Worm (Caenorhabditis elegans) whole organism, L4 larva: ENCODE results near the gene Y39A1A.21.

Experiments
- D1046.2 ChIP-seq: fragments of 200-800 bp; sonication (Bioruptor generic); IDR thresholded peaks from 2 replicates; pipeline ENCODE4 v1.3.6; 2022; ENCODE audit warnings: missing genetic modification characterization, missing compliant biosample characterization
- F10B5.3 ChIP-seq: sonication (generic microtip); optimal IDR thresholded peaks from 2 replicates; lab custom pipeline; 2016; ENCODE audit warnings: mild to moderate bottlenecking, missing genetic modification characterization, missing compliant biosample characterization
- F37D6.2 ChIP-seq: sonication (generic microtip); optimal IDR thresholded peaks from 2 replicates; lab custom pipeline; 2016; ENCODE audit warnings: mild to moderate bottlenecking, missing genetic modification characterization, missing compliant biosample characterization
- Y105C5A.15 ChIP-seq: fragments of 200-800 bp; sonication (Bioruptor generic); IDR thresholded peaks from 2 replicates; pipeline ENCODE4 v1.3.6; 2022; ENCODE audit warnings: missing genetic modification characterization, missing compliant biosample characterization
- Y48G9A.11 ChIP-seq: fragments of 200-800 bp; sonication (Bioruptor generic); IDR thresholded peaks from 2 replicates; pipeline ENCODE4 v1.3.6; 2022; ENCODE audit warnings: missing genetic modification reagents, missing genetic modification characterization, missing compliant biosample characterization
- Y75B8A.6 ChIP-seq: fragments of 200-800 bp; sonication (Bioruptor generic); IDR thresholded peaks from 2 replicates; pipeline ENCODE4 v1.3.6; 2022; ENCODE audit warnings: missing genetic modification reagents, missing genetic modification characterization, missing compliant biosample characterization
- ZK337.2 ChIP-seq: fragments of 200-800 bp; sonication (Bioruptor generic); IDR thresholded peaks from 2 replicates; pipeline ENCODE4 v1.3.6; 2022; ENCODE audit warnings: missing genetic modification reagents, missing genetic modification characterization, missing compliant biosample characterization
- aly-2 ChIP-seq: sonication (generic microtip); optimal IDR thresholded peaks from 2 replicates; lab custom pipeline; 2018; ENCODE audit warnings: missing biosample characterization, missing genetic modification characterization
- ceh-32 ChIP-seq: sonication (generic microtip); optimal IDR thresholded peaks from 2 replicates; lab custom pipeline; 2016; ENCODE audit warnings: mild to moderate bottlenecking, missing genetic modification characterization, missing compliant biosample characterization; ENCODE audit not compliant: poor library complexity
- ceh-62 ChIP-seq: sonication (generic microtip); optimal IDR thresholded peaks from 2 replicates; lab custom pipeline; 2017; ENCODE audit warnings: missing biosample characterization, missing genetic modification characterization
- ceh-82 ChIP-seq: sonication (generic microtip); optimal IDR thresholded peaks from 2 replicates; lab custom pipeline; 2017; ENCODE audit warnings: missing biosample characterization, missing genetic modification characterization
- ces-1 ChIP-seq: fragments of 150-350 bp; sonication (generic microtip); optimal IDR thresholded peaks from 4 replicates; lab custom pipeline; 2014; ENCODE audit warnings: missing biosample characterization, missing genetic modification reagents, missing genetic modification characterization
- daf-16 ChIP-seq, 3 experiments: sonication (generic microtip); optimal IDR thresholded peaks; 2 replicates each; lab custom pipeline; 2016 to 2017; ENCODE audit warnings: missing genetic modification characterization in 3 of 3, missing genetic modification reagents in 3 of 3, mild to moderate bottlenecking in 2 of 3, missing compliant biosample characterization in 2 of 3, missing biosample characterization in 1 of 3, moderate library complexity in 1 of 3
- daf-19 ChIP-seq: fragments of 200-800 bp; sonication (Bioruptor generic); conservative IDR thresholded peaks from 2 replicates; pipeline ENCODE4 v1.3.6; 2022; ENCODE audit warnings: missing genetic modification characterization, missing compliant biosample characterization
- daf-8 ChIP-seq: fragments of 200-800 bp; sonication (Bioruptor generic); IDR thresholded peaks from 2 replicates; pipeline ENCODE4 v1.3.6; 2022; ENCODE audit warnings: missing genetic modification characterization, missing compliant biosample characterization
- dmd-9 ChIP-seq: fragments of 200-800 bp; sonication (Bioruptor generic); IDR thresholded peaks from 2 replicates; pipeline ENCODE4 v1.3.6; 2022; ENCODE audit warnings: missing genetic modification reagents, missing genetic modification characterization, missing compliant biosample characterization
- dpl-1 ChIP-seq: fragments of 150-350 bp; optimal IDR thresholded peaks from 2 replicates; lab custom pipeline; 2014; ENCODE audit warnings: missing biosample characterization, missing genetic modification reagents, missing genetic modification characterization
- duxl-1 ChIP-seq: sonication (generic microtip); optimal IDR thresholded peaks from 2 replicates; lab custom pipeline; 2016; ENCODE audit warnings: mild to moderate bottlenecking, missing genetic modification characterization, moderate library complexity, missing compliant biosample characterization; ENCODE audit not compliant: poor library complexity
- egl-27 ChIP-seq: sonication (generic microtip); optimal IDR thresholded peaks from 3 replicates; lab custom pipeline; 2017; ENCODE audit warnings: missing biosample characterization, missing genetic modification reagents, missing genetic modification characterization
- fkh-10 ChIP-seq: fragments of 150-350 bp; optimal IDR thresholded peaks from 2 replicates; lab custom pipeline; 2014; ENCODE audit warnings: missing biosample characterization, missing genetic modification reagents, missing genetic modification characterization
- gei-8 ChIP-seq: fragments of 200-800 bp; sonication (Bioruptor generic); optimal IDR thresholded peaks from 2 replicates; lab custom pipeline; 2018; ENCODE audit warnings: mild to moderate bottlenecking, missing genetic modification characterization, missing compliant biosample characterization
- hif-1 ChIP-seq, 2 experiments: sonication (generic microtip); optimal IDR thresholded peaks; 2 replicates each; lab custom pipeline; 2016 to 2017; ENCODE audit warnings: missing compliant biosample characterization in 2 of 2, missing genetic modification characterization in 2 of 2, missing genetic modification reagents in 2 of 2, missing genotype in 2 of 2, mild to moderate bottlenecking in 1 of 2
- hlh-11 ChIP-seq: fragments of 200-800 bp; sonication (Bioruptor generic); optimal IDR thresholded peaks from 2 replicates; lab custom pipeline; 2018; ENCODE audit warnings: mild to moderate bottlenecking, missing genetic modification characterization, missing compliant biosample characterization
- hlh-30 ChIP-seq: sonication (generic microtip); optimal IDR thresholded peaks from 2 replicates; lab custom pipeline; 2017; ENCODE audit warnings: antibody characterized with exemption, mild to moderate bottlenecking, missing genetic modification characterization, missing compliant biosample characterization; ENCODE audit not compliant: insufficient read depth
- hmg-1.1 ChIP-seq: fragments of 200-800 bp; sonication (Bioruptor generic); IDR thresholded peaks from 2 replicates; pipeline ENCODE4 v1.3.6; 2022; ENCODE audit warnings: missing genetic modification reagents, missing genetic modification characterization, missing compliant biosample characterization
- lim-7 ChIP-seq: fragments of 200-800 bp; sonication (Bioruptor generic); IDR thresholded peaks from 2 replicates; pipeline ENCODE4 v1.3.6; 2022; ENCODE audit warnings: missing genetic modification characterization, missing compliant biosample characterization
- lin-13 ChIP-seq: fragments of 150-350 bp; optimal IDR thresholded peaks from 2 replicates; lab custom pipeline; 2014; ENCODE audit warnings: missing biosample characterization, missing genetic modification reagents, missing genetic modification characterization
- lin-29 ChIP-seq: fragments of 200-800 bp; sonication (Bioruptor generic); IDR thresholded peaks from 2 replicates; pipeline ENCODE4 v1.3.6; 2022; ENCODE audit warnings: missing genetic modification reagents, missing genetic modification characterization, missing compliant biosample characterization
- lir-3 ChIP-seq: sonication (generic microtip); optimal IDR thresholded peaks from 2 replicates; lab custom pipeline; 2016; ENCODE audit warnings: mild to moderate bottlenecking, missing genetic modification characterization, missing compliant biosample characterization
- madf-9 ChIP-seq: fragments of 200-800 bp; sonication (Bioruptor generic); conservative IDR thresholded peaks from 2 replicates; pipeline ENCODE4 v1.3.6; 2022; ENCODE audit warnings: missing genetic modification reagents, missing genetic modification characterization, missing compliant biosample characterization
- mep-1 ChIP-seq: fragments of 150-350 bp; sonication (generic microtip); optimal IDR thresholded peaks from 3 replicates; lab custom pipeline; 2014; ENCODE audit warnings: missing biosample characterization, missing genetic modification characterization
- nhr-10 ChIP-seq: fragments of 150-350 bp; optimal IDR thresholded peaks from 2 replicates; lab custom pipeline; 2014; ENCODE audit warnings: missing biosample characterization, missing genetic modification characterization
- nhr-11 ChIP-seq: fragments of 150-350 bp; optimal IDR thresholded peaks from 2 replicates; lab custom pipeline; 2014; ENCODE audit warnings: missing biosample characterization, missing genetic modification characterization
- nhr-25 ChIP-seq: sonication (generic microtip); optimal IDR thresholded peaks from 2 replicates; lab custom pipeline; 2017; ENCODE audit warnings: missing genetic modification characterization, mild to moderate bottlenecking, missing compliant biosample characterization, antibody characterized with exemption, moderate library complexity, borderline replicate concordance; ENCODE audit not compliant: insufficient read depth
- nhr-28 ChIP-seq: fragments of 150-350 bp; optimal IDR thresholded peaks from 2 replicates; lab custom pipeline; 2014; ENCODE audit warnings: missing biosample characterization, missing genetic modification characterization
- nhr-41 ChIP-seq: fragments of 200-800 bp; sonication (Bioruptor generic); IDR thresholded peaks from 2 replicates; pipeline ENCODE4 v1.3.6; 2022; ENCODE audit warnings: missing genetic modification reagents, missing genetic modification characterization, missing compliant biosample characterization
- nhr-42 ChIP-seq: fragments of 200-800 bp; sonication (Bioruptor generic); IDR thresholded peaks from 2 replicates; pipeline ENCODE4 v1.3.6; 2022; ENCODE audit warnings: missing genetic modification characterization, missing compliant biosample characterization
- nhr-48 ChIP-seq: sonication (generic microtip); optimal IDR thresholded peaks from 2 replicates; lab custom pipeline; 2016; ENCODE audit warnings: mild to moderate bottlenecking, missing genetic modification characterization, missing compliant biosample characterization
- nhr-6 ChIP-seq: fragments of 150-350 bp; optimal IDR thresholded peaks from 2 replicates; lab custom pipeline; 2014; ENCODE audit warnings: missing biosample characterization, missing genetic modification characterization
- php-3 ChIP-seq: fragments of 200-800 bp; sonication (Bioruptor generic); IDR thresholded peaks from 2 replicates; pipeline ENCODE4 v1.3.6; 2022; ENCODE audit warnings: missing genetic modification reagents, missing genetic modification characterization, missing compliant biosample characterization
- sdz-12 ChIP-seq: fragments of 200-800 bp; sonication (Bioruptor generic); optimal IDR thresholded peaks from 2 replicates; lab custom pipeline; 2018; ENCODE audit warnings: mild to moderate bottlenecking, missing genetic modification characterization, missing compliant biosample characterization
- set-16 ChIP-seq: fragments of 200-800 bp; sonication (Bioruptor generic); IDR thresholded peaks from 2 replicates; pipeline ENCODE4 v1.3.6; 2022; ENCODE audit warnings: missing genetic modification reagents, missing genetic modification characterization, missing compliant biosample characterization
- snpc-4 ChIP-seq: fragments of 150-350 bp; optimal IDR thresholded peaks from 2 replicates; lab custom pipeline; 2014; ENCODE audit warnings: missing biosample characterization, missing genetic modification characterization
- spr-1 ChIP-seq: sonication (generic microtip); optimal IDR thresholded peaks from 2 replicates; lab custom pipeline; 2016; ENCODE audit warnings: mild to moderate bottlenecking, missing genetic modification characterization, missing compliant biosample characterization
- tra-1 ChIP-seq: fragments of 200-800 bp; sonication (Bioruptor generic); IDR thresholded peaks from 2 replicates; pipeline ENCODE4 v1.3.6; 2022; ENCODE audit warnings: missing genetic modification reagents, missing genetic modification characterization, missing compliant biosample characterization
- unc-130 ChIP-seq: sonication (generic microtip); optimal IDR thresholded peaks from 2 replicates; lab custom pipeline; 2016; ENCODE audit warnings: missing genetic modification reagents, missing genetic modification characterization, missing compliant biosample characterization
- zfp-2 ChIP-seq: sonication (generic microtip); optimal IDR thresholded peaks from 2 replicates; lab custom pipeline; 2016; ENCODE audit warnings: mild to moderate bottlenecking, missing genetic modification characterization, missing compliant biosample characterization
- zfp-3 ChIP-seq: fragments of 200-800 bp; sonication (Bioruptor generic); conservative IDR thresholded peaks from 2 replicates; pipeline ENCODE4 v1.3.6; 2022; ENCODE audit warnings: missing genetic modification reagents, missing genetic modification characterization, missing compliant biosample characterization
- zip-11 ChIP-seq: fragments of 200-800 bp; sonication (Bioruptor generic); IDR thresholded peaks from 2 replicates; pipeline ENCODE4 v1.3.6; 2022; ENCODE audit warnings: missing genetic modification characterization, missing compliant biosample characterization
- zip-2 ChIP-seq: fragments of 150-350 bp; optimal IDR thresholded peaks from 2 replicates; lab custom pipeline; 2014; ENCODE audit warnings: missing biosample characterization, missing genetic modification characterization
- ztf-11 ChIP-seq: fragments of 150-350 bp; optimal IDR thresholded peaks from 2 replicates; lab custom pipeline; 2014; ENCODE audit warnings: missing biosample characterization, missing genetic modification characterization

Gene Y39A1A.21

ce11 chrIII:10711192-10711673, 4.4 kb upstream of the Y39A1A.21 start, which contains the start of gene W09D10.5:
Gene W09D10.5, minus strand, starts transcription at chrIII:10711536.
- TF ChIP-seq dmd-9 (GFP tag; lab: Robert Waterston, UW) = no peak
- TF ChIP-seq lin-29 (GFP tag; lab: Robert Waterston, UW) = no peak
- TF ChIP-seq madf-9 (GFP tag; lab: Robert Waterston, UW) = no peak
- peak; percentile 36 for TF ChIP-seq hlh-30 (tag; lab: Kevin White, UChicago)
- TF ChIP-seq zfp-3 (GFP tag; lab: Robert Waterston, UW) = no peak
- no peak for TF ChIP-seq tra-1 (GFP tag; lab: Robert Waterston, UW)
- peak; percentile 76 for TF ChIP-seq nhr-28 (tag; lab: Kevin White, UChicago)
- TF ChIP-seq duxl-1 (tag; lab: Kevin White, UChicago) = no peak
- TF ChIP-seq daf-8 (GFP tag; lab: Robert Waterston, UW) = no peak
- peak; percentile 1 for TF ChIP-seq nhr-10 (tag; lab: Kevin White, UChicago)
- TF ChIP-seq nhr-42 (GFP tag; lab: Robert Waterston, UW) = 0 out of 2 replicates have a peak, but pooled peaks have one; percentile 35
- TF ChIP-seq spr-1 (tag; lab: Kevin White, UChicago) = peak; percentile 25
- 0 out of 2 replicates have a peak, but pooled peaks have one; percentile 27 for TF ChIP-seq daf-19 (GFP tag; lab: Robert Waterston, UW)
- peak; percentile 83 for TF ChIP-seq gei-8 (GFP tag; lab: Kevin White, UChicago)
- TF ChIP-seq zfp-2 (tag; lab: Kevin White, UChicago) = no peak
- no peak for TF ChIP-seq ZK337.2 (GFP tag; lab: Robert Waterston, UW)
- no peak for TF ChIP-seq Y48G9A.11 (GFP tag; lab: Robert Waterston, UW)
- TF ChIP-seq Y75B8A.6 (GFP tag; lab: Robert Waterston, UW) = no peak
- no peak for TF ChIP-seq ceh-82 (tag; lab: Kevin White, UChicago)
- TF ChIP-seq nhr-11 (tag; lab: Kevin White, UChicago) = peak; percentile 46
- TF ChIP-seq sdz-12 (GFP tag; lab: Kevin White, UChicago) = peak; percentile 27
- no peak for TF ChIP-seq set-16
- TF ChIP-seq ces-1 (GFP tag; lab: Kevin White, UChicago) = no peak
- no peak for TF ChIP-seq snpc-4 (tag; lab: Kevin White, UChicago)
- no peak for TF ChIP-seq dpl-1 (GFP tag; lab: Kevin White, UChicago)
- TF ChIP-seq zip-11 (GFP tag; lab: Robert Waterston, UW) = peak; percentile 29; the same call in 1 of the 2 replicates
- no peak for TF ChIP-seq aly-2 (tag; lab: Kevin White, UChicago)
- TF ChIP-seq mep-1 (tag; lab: Kevin White, UChicago) = no peak
- no peak for TF ChIP-seq nhr-48
- TF ChIP-seq nhr-41 = no peak
- TF ChIP-seq hif-1 (tag; optimal IDR thresholded peaks at IDR 0.05; lab: Kevin White, UChicago) = peak in 1 of 2 experiments; percentile 55
- TF ChIP-seq lin-13 (GFP tag; lab: Kevin White, UChicago) = peak; percentile 22
- no peak for TF ChIP-seq ceh-32 (tag; lab: Kevin White, UChicago)
- no peak for TF ChIP-seq fkh-10 (GFP tag; lab: Kevin White, UChicago)
- TF ChIP-seq egl-27 (tag; lab: Kevin White, UChicago) = no peak
- no peak for TF ChIP-seq unc-130
- peak; percentile 42; the same call in 1 of the 2 replicates for TF ChIP-seq hmg-1.1 (GFP tag; lab: Robert Waterston, UW)
- TF ChIP-seq hlh-11 (tag; lab: Kevin White, UChicago) = peak; percentile 57
- no peak for TF ChIP-seq zip-2 (tag; lab: Kevin White, UChicago)
- TF ChIP-seq php-3 (GFP tag; lab: Robert Waterston, UW) = no peak
- TF ChIP-seq lir-3 (tag; lab: Kevin White, UChicago) = no peak
- no peak for TF ChIP-seq Y105C5A.15 (GFP tag; lab: Robert Waterston, UW)
- no peak for TF ChIP-seq nhr-6 (tag; lab: Kevin White, UChicago)
- no peak for TF ChIP-seq daf-16 (GFP tag; optimal IDR thresholded peaks at IDR 0.05; lab: Kevin White, UChicago)
- peak; percentile 79 for TF ChIP-seq daf-16 (tag; optimal IDR thresholded peaks at IDR 0.05; lab: Kevin White, UChicago)
- no peak for TF ChIP-seq F37D6.2 (tag; lab: Kevin White, UChicago)
- no peak for TF ChIP-seq nhr-25 (tag; lab: Kevin White, UChicago)
- TF ChIP-seq D1046.2 (GFP tag; lab: Robert Waterston, UW) = no peak
- TF ChIP-seq ceh-62 (tag; lab: Kevin White, UChicago) = no peak
- TF ChIP-seq lim-7 (GFP tag; lab: Robert Waterston, UW) = peak; percentile 63; the same call in 1 of the 2 replicates
- TF ChIP-seq F10B5.3 (tag; lab: Kevin White, UChicago) = no peak
- no peak for TF ChIP-seq ztf-11 (tag; lab: Kevin White, UChicago)
